Fruit fly (Drosophila melanogaster) whole organism, embryonic: ENCODE measurements around the gene CG17145.

Source experiments
- HLH3B ChIP-seq: fragments of 200-800 bp; sonication (Bioruptor generic); IDR thresholded peaks from 2 replicates; pipeline ENCODE4 v1.3.6; 2022; ENCODE audit warnings: missing biosample characterization, missing genetic modification characterization
- al ChIP-seq: fragments of 200-800 bp; sonication (Bioruptor generic); IDR thresholded peaks from 2 replicates; pipeline ENCODE4 v1.3.6; 2022; ENCODE audit warnings: missing biosample characterization, missing genetic modification characterization

dm6 chr3L:20199569-20200247, 21.9 kb upstream of the CG17145 start, which contains the start of gene CG42833:
- TF ChIP-seq HLH3B (GFP tag; lab: Robert Waterston, UW) (no peak), al (no peak)
